Worm (Caenorhabditis elegans): ENCODE data around the gene ife-2.

The ife-2 gene

ce11 chrX:410073-410572 lies 27.6 kb upstream of the ife-2 start (continued):
- peak; percentile 77 for TF ChIP-seq lin-39 (tag; optimal IDR thresholded peaks at IDR 0.05)
- TF ChIP-seq nhr-237 (tag; optimal IDR thresholded peaks at IDR 0.05), result peak; percentile 87
- TF ChIP-seq fos-1 (tag; optimal IDR thresholded peaks at IDR 0.05), result peak; percentile 57
- TF ChIP-seq ceh-63 (GFP tag; optimal IDR thresholded peaks at IDR 0.05), result peak; percentile 31
- TF ChIP-seq lin-15B (tag; optimal IDR thresholded peaks at IDR 0.05), result no peak
- TF ChIP-seq nhr-84 (tag; optimal IDR thresholded peaks at IDR 0.05), result no peak
- peak in 1 of 2 experiments; percentile 66 for TF ChIP-seq ztf-11 (tag; optimal IDR thresholded peaks at IDR 0.05)
- TF ChIP-seq nhr-77 (tag; optimal IDR thresholded peaks at IDR 0.05), result peak; percentile 86
- no peak for TF ChIP-seq unc-62 (GFP tag; optimal IDR thresholded peaks at IDR 0.05)
- TF ChIP-seq pqm-1 (tag; optimal IDR thresholded peaks at IDR 0.05), result peak; percentile 42
- TF ChIP-seq irx-1 (tag; optimal IDR thresholded peaks at IDR 0.05), result peak; percentile 87
- peak; percentile 57; the same call in 1 of the 2 replicates for TF ChIP-seq mab-9 (GFP tag; IDR thresholded peaks at IDR 0.05)
- TF ChIP-seq unc-30 (tag; optimal IDR thresholded peaks at IDR 0.05), result no peak
- peak; percentile 67 for TF ChIP-seq ceh-88 (GFP tag; IDR thresholded peaks at IDR 0.05)
- TF ChIP-seq nhr-28 (tag; optimal IDR thresholded peaks at IDR 0.05), result no peak
- TF ChIP-seq xbp-1 (tag; optimal IDR thresholded peaks at IDR 0.05), result peak; percentile 76
- TF ChIP-seq zip-4 (GFP tag; optimal IDR thresholded peaks at IDR 0.05), result peak; percentile 71
- peak; percentile 80 for TF ChIP-seq ceh-8 (GFP tag; optimal IDR thresholded peaks at IDR 0.05)
- TF ChIP-seq elt-2 (tag; optimal IDR thresholded peaks at IDR 0.05), result peak; percentile 73
- peak; percentile 77 for TF ChIP-seq aly-2 (tag; optimal IDR thresholded peaks at IDR 0.05)
- peak; percentile 18 to 74 for TF ChIP-seq egl-27 (tag; optimal IDR thresholded peaks at IDR 0.05)
- peak; percentile 79 for TF ChIP-seq rnt-1 (tag; optimal IDR thresholded peaks at IDR 0.05)
- TF ChIP-seq C16A3.4 (tag; optimal IDR thresholded peaks at IDR 0.05), result peak; percentile 88
- TF ChIP-seq mef-2 (tag; optimal IDR thresholded peaks at IDR 0.05), result peak; percentile 58
- TF ChIP-seq efl-1 (optimal IDR thresholded peaks at IDR 0.05), result peak; percentile 64 to 68
- peak in 1 of 2 experiments; percentile 94 for TF ChIP-seq efl-1 (GFP tag; optimal IDR thresholded peaks at IDR 0.05 in 1 of 2)
- TF ChIP-seq jun-1 (tag; optimal IDR thresholded peaks at IDR 0.05), result peak; percentile 93
- TF ChIP-seq nhr-20 (tag; optimal IDR thresholded peaks at IDR 0.05), result peak; percentile 88
- peak; percentile 48 for TF ChIP-seq fkh-4 (tag; optimal IDR thresholded peaks at IDR 0.05; ENCODE audit: borderline replicate concordance)
- peak; percentile 96 for TF ChIP-seq fkh-10 (GFP tag; optimal IDR thresholded peaks at IDR 0.05)
- peak; percentile 88 for TF ChIP-seq mep-1 (tag; optimal IDR thresholded peaks at IDR 0.05)
- TF ChIP-seq lin-14 (GFP tag; optimal IDR thresholded peaks at IDR 0.05), result peak; percentile 92
- peak; percentile 39; the same call in 1 of the 2 replicates for TF ChIP-seq unc-98 (GFP tag; IDR thresholded peaks at IDR 0.05)
- TF ChIP-seq ztf-4 (tag; optimal IDR thresholded peaks at IDR 0.05), result peak; percentile 87
- no peak for TF ChIP-seq unc-130 (tag; optimal IDR thresholded peaks at IDR 0.05)
- peak in 1 of 2 experiments; percentile 77 for TF ChIP-seq mdl-1 (tag; optimal IDR thresholded peaks at IDR 0.05)
- TF ChIP-seq ets-5 (GFP tag; IDR thresholded peaks at IDR 0.05), result no peak

DNA sequence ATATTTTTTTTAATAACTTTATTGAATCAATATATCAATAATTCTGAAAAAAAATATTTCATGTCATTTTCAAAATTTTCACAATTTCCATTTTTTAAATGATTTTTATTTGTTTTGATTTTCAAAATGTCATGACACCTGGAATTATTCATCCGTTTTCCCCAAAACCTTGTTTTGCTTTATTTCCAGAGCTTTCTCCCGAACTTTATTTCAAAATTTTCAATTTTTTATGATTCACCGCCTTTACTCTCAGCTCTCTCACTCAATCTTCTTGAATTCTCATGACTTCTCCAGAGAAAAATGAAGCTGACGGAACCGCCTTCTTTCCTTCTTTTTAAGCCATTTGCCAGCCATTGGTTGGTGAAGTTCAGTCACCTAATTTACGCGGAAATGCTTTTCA lies 22.1 kb upstream of the ife-2 start, which contains the start of gene R04A9.1:
Gene R04A9.1, plus strand, starts transcription at position 301 of the 400 bp plus-strand sequence.
- TF ChIP-seq isw-1 (GFP tag; IDR thresholded peaks at IDR 0.05) (no peak), jun-1 (tag; optimal IDR thresholded peaks at IDR 0.05) (no peak), lin-35 (GFP tag; optimal IDR thresholded peaks at IDR 0.05) (no peak), sptf-1 (tag; optimal IDR thresholded peaks at IDR 0.05) (no peak), fos-1 (tag; optimal IDR thresholded peaks at IDR 0.05) (no peak), ama-1 (optimal IDR thresholded peaks at IDR 0.05) (no peak), dsc-1 (tag; optimal IDR thresholded peaks at IDR 0.05) (no peak), sup-37 (GFP tag; optimal IDR thresholded peaks at IDR 0.05) (no peak), nhr-85 (tag) (no peak)
